Fruit fly (Drosophila melanogaster): ENCODE data around the gene CG32440.

Gene CG32440

DNA sequence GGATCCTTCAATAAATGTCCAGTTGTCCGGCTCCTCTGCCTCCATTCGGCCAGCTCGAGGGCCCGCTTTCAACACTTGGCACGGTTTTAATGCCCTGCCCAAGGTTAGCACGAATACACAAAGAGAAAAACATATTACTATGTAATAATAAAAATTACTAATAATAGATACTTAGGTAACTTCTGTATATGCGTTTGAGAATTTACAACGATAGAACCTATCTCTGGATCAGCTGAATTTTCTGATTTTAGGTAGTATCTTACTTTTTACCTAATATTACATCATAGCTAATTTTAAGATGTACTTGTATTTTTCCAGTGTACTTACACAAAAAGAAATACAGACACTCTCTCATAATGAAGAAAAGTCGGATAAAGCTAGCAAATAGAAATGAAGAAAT is 25.7 kb downstream of the CG32440 start:
- TF ChIP-seq OdsH (GFP tag; optimal IDR thresholded peaks at IDR 0.05) (peak; percentile 16), Ets96B (tag; optimal IDR thresholded peaks at IDR 0.05) (no peak), cyc (GFP tag; optimal IDR thresholded peaks at IDR 0.05) (peak; percentile 2), esn (GFP tag; optimal IDR thresholded peaks at IDR 0.05) (peak; percentile 41), eg (GFP tag; IDR thresholded peaks at IDR 0.05) (peak; percentile 23; the same call in 1 of the 3 replicates), CG10631 (GFP tag; optimal IDR thresholded peaks at IDR 0.05) (no peak), svp (GFP tag) (peak; percentile 63), acj6 (GFP tag; optimal IDR thresholded peaks at IDR 0.05) (peak; percentile 22), CG8632 (GFP tag; optimal IDR thresholded peaks at IDR 0.05) (peak; percentile 9), Ets21C (GFP tag; optimal IDR thresholded peaks at IDR 0.05) (no peak), CG1621 (tag; optimal IDR thresholded peaks at IDR 0.05) (no peak), Eip78C (GFP tag) (peak; percentile 53), Met (GFP tag; optimal IDR thresholded peaks at IDR 0.05) (peak; percentile 31), lz (GFP tag; optimal IDR thresholded peaks at IDR 0.05) (peak; percentile 10), achi (GFP tag; optimal IDR thresholded peaks at IDR 0.05) (peak; percentile 9)

- TF ChIP-seq dac (GFP tag; optimal IDR thresholded peaks at IDR 0.05) = no peak
- no peak for TF ChIP-seq Met (GFP tag; optimal IDR thresholded peaks at IDR 0.05)
- TF ChIP-seq lz (GFP tag; optimal IDR thresholded peaks at IDR 0.05) = no peak
- TF ChIP-seq fkh (GFP tag; optimal IDR thresholded peaks at IDR 0.05) = peak; percentile 56
Measured at dm6 chr3L:21386917-21387316, 26.9 kb downstream of the CG32440 start.

dm6 chr3L:21388824-21389223 is 28.8 kb downstream of the CG32440 start:
- TF ChIP-seq pdm3 (GFP tag; optimal IDR thresholded peaks at IDR 0.05) (no peak), cyc (GFP tag; optimal IDR thresholded peaks at IDR 0.05) (no peak), Sox14 (GFP tag; optimal IDR thresholded peaks at IDR 0.05) (no peak), Hr38 (GFP tag; optimal IDR thresholded peaks at IDR 0.05) (no peak), Ets96B (tag; optimal IDR thresholded peaks at IDR 0.05) (no peak), CG11902 (GFP tag; optimal IDR thresholded peaks at IDR 0.05) (no peak), CG34406 (GFP tag; optimal IDR thresholded peaks at IDR 0.05) (no peak), CG15336 (GFP tag; IDR thresholded peaks at IDR 0.05) (no peak), CG7368 (GFP tag; optimal IDR thresholded peaks at IDR 0.05) (no peak), OdsH (GFP tag; optimal IDR thresholded peaks at IDR 0.05) (no peak), dsx (GFP tag; optimal IDR thresholded peaks at IDR 0.05; ENCODE audit: poor library complexity, severe bottlenecking) (no peak), spab (GFP tag; optimal IDR thresholded peaks at IDR 0.05) (no peak), fd59A (GFP tag; optimal IDR thresholded peaks at IDR 0.05) (no peak)

dm6 chr3L:21389758-21390157 is 29.8 kb downstream of the CG32440 start:
- no peak for TF ChIP-seq CG16779 (tag; optimal IDR thresholded peaks at IDR 0.05)
- TF ChIP-seq Ets21C (GFP tag; optimal IDR thresholded peaks at IDR 0.05) = no peak
- no peak for TF ChIP-seq spab (GFP tag; optimal IDR thresholded peaks at IDR 0.05)
- TF ChIP-seq CG3032 (tag; optimal IDR thresholded peaks at IDR 0.05) = no peak
- no peak for TF ChIP-seq salr (GFP tag; optimal IDR thresholded peaks at IDR 0.05)
- TF ChIP-seq CG31627 (GFP tag; optimal IDR thresholded peaks at IDR 0.05) = peak; percentile 1
- no peak for TF ChIP-seq cyc (GFP tag; optimal IDR thresholded peaks at IDR 0.05)
- peak; percentile 45 for TF ChIP-seq Sox102F (GFP tag; optimal IDR thresholded peaks at IDR 0.05)
- TF ChIP-seq Hr38 (GFP tag; optimal IDR thresholded peaks at IDR 0.05) = no peak
- no peak for TF ChIP-seq OdsH (GFP tag; optimal IDR thresholded peaks at IDR 0.05)
- TF ChIP-seq acj6 (GFP tag; optimal IDR thresholded peaks at IDR 0.05) = no peak
- no peak for TF ChIP-seq fkh (GFP tag; optimal IDR thresholded peaks at IDR 0.05)
- TF ChIP-seq CG6276 (GFP tag; optimal IDR thresholded peaks at IDR 0.05) = no peak
- TF ChIP-seq CG10669 (GFP tag; optimal IDR thresholded peaks at IDR 0.05) = no peak
- peak; percentile 20 for TF ChIP-seq Hr39 (GFP tag; optimal IDR thresholded peaks at IDR 0.05)
- peak; percentile 26 for TF ChIP-seq Eip78C (GFP tag)
- TF ChIP-seq dac (GFP tag; optimal IDR thresholded peaks at IDR 0.05) = no peak
- no peak for TF ChIP-seq Sox14 (GFP tag; optimal IDR thresholded peaks at IDR 0.05)
- no peak for TF ChIP-seq CG4318 (GFP tag; optimal IDR thresholded peaks at IDR 0.05)
- TF ChIP-seq pdm3 (GFP tag; optimal IDR thresholded peaks at IDR 0.05) = no peak
- no peak for TF ChIP-seq CG3919 (GFP tag; optimal IDR thresholded peaks at IDR 0.05)
- no peak for TF ChIP-seq eg (GFP tag; IDR thresholded peaks at IDR 0.05)
- no peak for TF ChIP-seq CG11762 (GFP tag; optimal IDR thresholded peaks at IDR 0.05; ENCODE audit: insufficient read depth)
- TF ChIP-seq Gug (GFP tag; IDR thresholded peaks at IDR 0.05) = no peak
- TF ChIP-seq fd59A (GFP tag; optimal IDR thresholded peaks at IDR 0.05) = no peak
- no peak for TF ChIP-seq CG6792 (GFP tag; optimal IDR thresholded peaks at IDR 0.05)
- no peak for TF ChIP-seq Blimp-1 (GFP tag; optimal IDR thresholded peaks at IDR 0.05)
- TF ChIP-seq CG6854 (GFP tag; optimal IDR thresholded peaks at IDR 0.05) = no peak
- no peak for TF ChIP-seq achi (GFP tag; optimal IDR thresholded peaks at IDR 0.05)
- TF ChIP-seq vri (GFP tag; optimal IDR thresholded peaks at IDR 0.05) = no peak
- no peak for TF ChIP-seq Eip75B (GFP tag; optimal IDR thresholded peaks at IDR 0.05)
- TF ChIP-seq CG11294 (GFP tag; IDR thresholded peaks at IDR 0.05) = no peak

All from whole organism, prepupa.